Worm (Caenorhabditis elegans) whole organism, L2 larva: ENCODE data around the gene K09H11.15.

Experiments used
- nhr-10 ChIP-seq: sonication (generic microtip); optimal IDR thresholded peaks from 2 replicates; lab custom pipeline; 2017; ENCODE audit warnings: missing biosample characterization, missing genetic modification characterization
- nhr-11 ChIP-seq: fragments of 150-350 bp; optimal IDR thresholded peaks from 2 replicates; lab custom pipeline; 2014; ENCODE audit warnings: missing biosample characterization, missing genetic modification characterization
- nhr-6 ChIP-seq: fragments of 150-350 bp; optimal IDR thresholded peaks from 2 replicates; lab custom pipeline; 2014; ENCODE audit warnings: missing biosample characterization, missing genetic modification characterization
- skn-1 ChIP-seq: sonication (generic microtip); optimal IDR thresholded peaks from 2 replicates; lab custom pipeline; 2017; ENCODE audit warnings: missing biosample characterization, missing genetic modification characterization
- snpc-4 ChIP-seq: fragments of 150-350 bp; optimal IDR thresholded peaks from 2 replicates; lab custom pipeline; 2014; ENCODE audit warnings: missing biosample characterization, missing genetic modification characterization
- unc-62 ChIP-seq: fragments of 150-350 bp; optimal IDR thresholded peaks from 2 replicates; lab custom pipeline; 2014; ENCODE audit warnings: missing biosample characterization, missing genetic modification reagents, missing genetic modification characterization

- TF ChIP-seq nhr-6 (tag; lab: Kevin White, UChicago) (no peak), nhr-10 (no peak), nhr-11 (no peak), unc-62 (GFP tag; lab: Kevin White, UChicago) (no peak), skn-1 (tag; lab: Kevin White, UChicago) (no peak), snpc-4 (tag; lab: Kevin White, UChicago) (no peak)
Measured at ce11 chrV:5695635-5696034, 35.0 kb downstream of the K09H11.15 start.
